Worm (Caenorhabditis elegans) whole organism, L1 larva: ENCODE measurements around the gene F59A7.12.

Experiments used
- F16B12.6 ChIP-seq: fragments of 150-350 bp; optimal IDR thresholded peaks from 2 replicates; lab custom pipeline; 2014; ENCODE audit warnings: missing biosample characterization, missing genetic modification characterization
- Y116A8C.19 ChIP-seq: sonication (generic microtip); optimal IDR thresholded peaks from 2 replicates; lab custom pipeline; 2016; ENCODE audit warnings: missing compliant biosample characterization, missing genetic modification characterization, borderline replicate concordance
- aha-1 ChIP-seq: fragments of 150-350 bp; optimal IDR thresholded peaks from 2 replicates; lab custom pipeline; 2014; ENCODE audit warnings: missing biosample characterization, missing genetic modification characterization
- alr-1 ChIP-seq: fragments of 200-800 bp; sonication (Bioruptor generic); optimal IDR thresholded peaks from 2 replicates; lab custom pipeline; 2018; ENCODE audit warnings: borderline replicate concordance, mild to moderate bottlenecking, missing genetic modification characterization, missing compliant biosample characterization
- aly-2 ChIP-seq: fragments of 150-350 bp; optimal IDR thresholded peaks from 2 replicates; lab custom pipeline; 2014; ENCODE audit warnings: missing biosample characterization, missing genetic modification characterization
- blmp-1 ChIP-seq: fragments of 150-350 bp; optimal IDR thresholded peaks from 2 replicates; lab custom pipeline; 2014; ENCODE audit warnings: missing biosample characterization, missing genetic modification characterization
- ces-1 ChIP-seq: fragments of 150-350 bp; optimal IDR thresholded peaks from 2 replicates; lab custom pipeline; 2014; ENCODE audit warnings: missing biosample characterization, missing genetic modification reagents, missing genetic modification characterization
- dsc-1 ChIP-seq: sonication (generic microtip); optimal IDR thresholded peaks from 2 replicates; lab custom pipeline; 2016; ENCODE audit warnings: mild to moderate bottlenecking, missing genetic modification characterization, missing compliant biosample characterization
- efl-1 ChIP-seq, 4 experiments: fragments of 150-350 bp; optimal IDR thresholded peaks in 3 of 4; peaks in 1 of 4; 1 replicate in 1 of 4; 2 replicates in 3 of 4; lab custom pipeline; 2014; ENCODE audit warnings: missing biosample characterization in 2 of 4, missing genetic modification characterization in 2 of 4, missing genetic modification reagents in 2 of 4
- efl-3 ChIP-seq: fragments of 200-800 bp; sonication (Bioruptor generic); optimal IDR thresholded peaks from 2 replicates; lab custom pipeline; 2018; ENCODE audit warnings: mild to moderate bottlenecking, missing genetic modification characterization, missing compliant biosample characterization
- elt-2 ChIP-seq: sonication (generic microtip); optimal IDR thresholded peaks from 2 replicates; lab custom pipeline; 2016; ENCODE audit warnings: missing genetic modification characterization, mild to moderate bottlenecking, inconsistent platforms, missing compliant biosample characterization, missing genetic modification reagents
- ets-5 ChIP-seq: fragments of 200-800 bp; sonication (Bioruptor generic); IDR thresholded peaks from 2 replicates; pipeline ENCODE4 v1.3.6; 2022; ENCODE audit warnings: missing genetic modification characterization, missing compliant biosample characterization
- fkh-8 ChIP-seq: sonication (generic microtip); optimal IDR thresholded peaks from 2 replicates; lab custom pipeline; 2016; ENCODE audit warnings: mild to moderate bottlenecking, missing genetic modification characterization, missing compliant biosample characterization
- hlh-4 ChIP-seq: sonication (generic microtip); optimal IDR thresholded peaks from 2 replicates; lab custom pipeline; 2016; ENCODE audit warnings: mild to moderate bottlenecking, missing genetic modification characterization, missing compliant biosample characterization
- hpl-2 ChIP-seq: fragments of 150-350 bp; optimal IDR thresholded peaks from 2 replicates; lab custom pipeline; 2014; ENCODE audit warnings: missing biosample characterization, missing genetic modification reagents, missing genetic modification characterization
- irx-1 ChIP-seq: sonication (generic microtip); optimal IDR thresholded peaks from 2 replicates; lab custom pipeline; 2016; ENCODE audit warnings: missing genetic modification characterization, missing compliant biosample characterization
- jun-1 ChIP-seq: fragments of 150-350 bp; optimal IDR thresholded peaks from 2 replicates; lab custom pipeline; 2014; ENCODE audit warnings: missing biosample characterization, missing genetic modification reagents, missing genetic modification characterization
- lin-13 ChIP-seq: fragments of 150-350 bp; optimal IDR thresholded peaks from 2 replicates; lab custom pipeline; 2014; ENCODE audit warnings: missing biosample characterization, missing genetic modification reagents, missing genetic modification characterization
- lin-14 ChIP-seq: fragments of 200-800 bp; sonication (Bioruptor generic); optimal IDR thresholded peaks from 2 replicates; lab custom pipeline; 2018; ENCODE audit warnings: mild to moderate bottlenecking, missing genetic modification characterization, moderate library complexity, missing compliant biosample characterization
- mab-9 ChIP-seq: fragments of 200-800 bp; sonication (Bioruptor generic); IDR thresholded peaks from 2 replicates; pipeline ENCODE4 v1.3.6; 2022; ENCODE audit warnings: missing genetic modification reagents, missing genetic modification characterization, missing compliant biosample characterization
- mep-1 ChIP-seq: fragments of 150-350 bp; optimal IDR thresholded peaks from 2 replicates; lab custom pipeline; 2014; ENCODE audit warnings: missing biosample characterization, missing genetic modification characterization
- nhr-12 ChIP-seq: sonication (generic microtip); optimal IDR thresholded peaks from 2 replicates; lab custom pipeline; 2017; ENCODE audit warnings: missing biosample characterization, missing genetic modification characterization
- nhr-19 ChIP-seq: fragments of 200-800 bp; sonication (Bioruptor generic); conservative IDR thresholded peaks from 2 replicates; pipeline ENCODE4 v1.3.6; 2022; ENCODE audit warnings: missing genetic modification characterization, missing compliant biosample characterization
- nhr-20 ChIP-seq: sonication (generic microtip); optimal IDR thresholded peaks from 2 replicates; lab custom pipeline; 2016; ENCODE audit warnings: mild to moderate bottlenecking, missing genetic modification characterization, missing compliant biosample characterization
- nhr-237 ChIP-seq: fragments of 150-350 bp; optimal IDR thresholded peaks from 2 replicates; lab custom pipeline; 2014; ENCODE audit warnings: missing biosample characterization, missing genetic modification characterization
- nhr-47 ChIP-seq: sonication (generic microtip); optimal IDR thresholded peaks from 2 replicates; lab custom pipeline; 2016; ENCODE audit warnings: mild to moderate bottlenecking, missing genetic modification characterization, moderate library complexity, missing compliant biosample characterization
- nhr-71 ChIP-seq: sonication (generic microtip); optimal IDR thresholded peaks from 2 replicates; lab custom pipeline; 2016; ENCODE audit warnings: mild to moderate bottlenecking, missing genetic modification characterization, moderate library complexity, missing compliant biosample characterization
- nhr-76 ChIP-seq: sonication (generic microtip); optimal IDR thresholded peaks from 2 replicates; lab custom pipeline; 2017; ENCODE audit warnings: missing biosample characterization, missing genetic modification characterization
- nhr-84 ChIP-seq: sonication (generic microtip); optimal IDR thresholded peaks from 2 replicates; lab custom pipeline; 2017; ENCODE audit warnings: missing biosample characterization, missing genetic modification characterization
- nhr-85 ChIP-seq: sonication (generic microtip); peaks from one replicate; lab custom pipeline; 2016; ENCODE audit warnings: missing genetic modification characterization, inconsistent platforms, missing compliant biosample characterization
- pax-3 ChIP-seq: fragments of 200-800 bp; sonication (Bioruptor generic); optimal IDR thresholded peaks from 2 replicates; lab custom pipeline; 2018; ENCODE audit warnings: mild to moderate bottlenecking, missing genetic modification characterization, moderate library complexity, missing compliant biosample characterization
- pqm-1 ChIP-seq: sonication (generic microtip); optimal IDR thresholded peaks from 3 replicates; lab custom pipeline; 2017; ENCODE audit warnings: missing biosample characterization, missing genetic modification characterization
- rnt-1 ChIP-seq: sonication (generic microtip); optimal IDR thresholded peaks from 2 replicates; lab custom pipeline; 2016; ENCODE audit warnings: mild to moderate bottlenecking, missing genetic modification characterization, moderate library complexity, missing compliant biosample characterization
- skn-1 ChIP-seq: fragments of 150-350 bp; optimal IDR thresholded peaks from 2 replicates; lab custom pipeline; 2014; ENCODE audit warnings: missing biosample characterization, missing genetic modification characterization
- snpc-4 ChIP-seq: fragments of 150-350 bp; optimal IDR thresholded peaks from 2 replicates; lab custom pipeline; 2014; ENCODE audit warnings: missing biosample characterization, missing genetic modification characterization
- sox-4 ChIP-seq: sonication (generic microtip); optimal IDR thresholded peaks from 2 replicates; lab custom pipeline; 2016; ENCODE audit warnings: missing genetic modification characterization, missing compliant biosample characterization
- sup-37 ChIP-seq: fragments of 200-800 bp; sonication (Bioruptor generic); optimal IDR thresholded peaks from 2 replicates; lab custom pipeline; 2018; ENCODE audit warnings: mild to moderate bottlenecking, missing genetic modification characterization, missing compliant biosample characterization
- swsn-7 ChIP-seq: sonication (generic microtip); optimal IDR thresholded peaks from 2 replicates; lab custom pipeline; 2016; ENCODE audit warnings: missing genetic modification characterization, missing compliant biosample characterization
- tbx-2 ChIP-seq: sonication (generic microtip); optimal IDR thresholded peaks from 2 replicates; lab custom pipeline; 2016; ENCODE audit warnings: missing genetic modification characterization, missing compliant biosample characterization
- tlp-1 ChIP-seq: fragments of 150-350 bp; optimal IDR thresholded peaks from 2 replicates; lab custom pipeline; 2014; ENCODE audit warnings: missing biosample characterization, missing genetic modification characterization
- unc-130 ChIP-seq: fragments of 150-350 bp; optimal IDR thresholded peaks from 2 replicates; lab custom pipeline; 2017; ENCODE audit warnings: missing biosample characterization, missing genetic modification characterization, inconsistent platforms
- unc-30 ChIP-seq: sonication (generic microtip); optimal IDR thresholded peaks from 2 replicates; lab custom pipeline; 2017; ENCODE audit warnings: missing biosample characterization, missing genetic modification characterization
- unc-98 ChIP-seq: fragments of 200-800 bp; sonication (Bioruptor generic); IDR thresholded peaks from 2 replicates; pipeline ENCODE4 v1.3.6; 2022; ENCODE audit warnings: missing genetic modification characterization, missing compliant biosample characterization
- zip-4 ChIP-seq: fragments of 200-800 bp; sonication (Bioruptor generic); optimal IDR thresholded peaks from 2 replicates; lab custom pipeline; 2018; ENCODE audit warnings: mild to moderate bottlenecking, missing genetic modification characterization, moderate library complexity, missing compliant biosample characterization
- ztf-4 ChIP-seq: fragments of 150-350 bp; optimal IDR thresholded peaks from 2 replicates; lab custom pipeline; 2014; ENCODE audit warnings: missing biosample characterization, missing genetic modification characterization

The F59A7.12 gene

DNA sequence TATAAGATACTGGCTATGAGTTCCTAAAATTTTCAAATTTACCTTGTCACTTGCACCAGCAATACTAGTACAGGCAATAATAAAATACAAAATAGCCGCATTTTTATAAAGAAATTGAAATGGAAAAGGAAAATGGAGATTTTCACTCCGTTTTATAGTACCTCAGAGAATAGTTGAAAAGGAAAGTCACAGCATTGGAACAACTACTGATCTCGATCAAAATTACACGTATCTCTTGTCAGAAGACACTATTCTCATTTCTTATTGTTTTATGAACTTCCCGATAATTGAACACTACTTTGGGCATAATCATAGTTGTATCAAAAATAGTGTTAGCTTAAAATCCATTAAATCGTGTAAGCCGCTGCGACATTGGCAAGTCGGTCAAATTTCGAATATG is 21.5 kb downstream of the F59A7.12 start, which contains the start of gene Y40B10A.11:
Y40B10A.11 (minus strand) TSS at position 101 of the 400 bp plus-strand sequence.
- TF ChIP-seq snpc-4 (tag; lab: Kevin White, UChicago) (no peak), blmp-1 (tag; lab: Kevin White, UChicago) (peak; percentile 7)

ce11 chrV:2053509-2053908 is 23.5 kb downstream of the F59A7.12 start, which contains the start of gene comt-5:
Gene comt-5 (minus strand): TSS chrV:2053609.
- no peak for TF ChIP-seq sox-4 (tag; lab: Kevin White, UChicago)
- no peak for TF ChIP-seq efl-3 (GFP tag; lab: Kevin White, UChicago)
- TF ChIP-seq, all 84 proteins: peak for 0

DNA sequence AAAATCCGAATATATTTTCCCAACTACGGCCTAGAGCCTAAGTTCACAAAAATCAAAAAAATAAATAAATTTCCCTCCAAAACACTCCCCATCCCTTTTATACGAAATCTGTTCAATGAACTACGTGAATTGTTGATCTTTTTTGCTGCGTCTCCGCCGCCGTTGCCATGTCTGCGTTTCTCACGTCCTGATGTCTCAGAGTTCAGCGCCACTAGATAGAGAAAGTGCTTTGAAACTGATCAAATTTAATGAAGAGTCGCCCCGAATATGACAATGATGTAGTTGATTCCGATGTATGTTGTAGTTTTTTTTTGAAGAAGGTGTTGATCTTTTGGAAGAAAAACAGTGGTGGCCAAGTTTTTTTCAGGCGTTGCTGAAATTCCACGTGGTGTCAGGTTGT is 24.3 kb downstream of the F59A7.12 start:
- TF ChIP-seq ets-5 (GFP tag; lab: Robert Waterston, UW) (no peak), nhr-71 (tag; lab: Kevin White, UChicago) (no peak), pax-3 (tag; lab: Kevin White, UChicago) (no peak), blmp-1 (tag; lab: Kevin White, UChicago) (peak; percentile 55), snpc-4 (tag; lab: Kevin White, UChicago) (no peak), nhr-20 (peak; percentile 20), efl-1 (optimal IDR thresholded peaks at IDR 0.05; lab: Kevin White, UChicago) (peak in 1 of 2 experiments; percentile 0), efl-1 (GFP tag; optimal IDR thresholded peaks at IDR 0.05 in 1 of 2; lab: Kevin White, UChicago) (no peak), elt-2 (tag; lab: Kevin White, UChicago) (no peak), tlp-1 (no peak), unc-30 (no peak), ces-1 (GFP tag; lab: Kevin White, UChicago) (no peak), lin-13 (GFP tag; lab: Kevin White, UChicago) (no peak), rnt-1 (tag; lab: Kevin White, UChicago) (no peak), hpl-2 (GFP tag; lab: Kevin White, UChicago) (no peak), dsc-1 (no peak), lin-14 (GFP tag; lab: Kevin White, UChicago) (no peak), unc-130 (tag; lab: Kevin White, UChicago) (no peak), Y116A8C.19 (no peak), sup-37 (GFP tag; lab: Kevin White, UChicago) (no peak), ztf-4 (tag; lab: Kevin White, UChicago) (no peak), aha-1 (no peak), zip-4 (GFP tag; lab: Kevin White, UChicago) (no peak), mab-9 (GFP tag; lab: Robert Waterston, UW) (no peak), swsn-7 (tag; lab: Kevin White, UChicago) (no peak), unc-98 (GFP tag; lab: Robert Waterston, UW) (no peak)

DNA sequence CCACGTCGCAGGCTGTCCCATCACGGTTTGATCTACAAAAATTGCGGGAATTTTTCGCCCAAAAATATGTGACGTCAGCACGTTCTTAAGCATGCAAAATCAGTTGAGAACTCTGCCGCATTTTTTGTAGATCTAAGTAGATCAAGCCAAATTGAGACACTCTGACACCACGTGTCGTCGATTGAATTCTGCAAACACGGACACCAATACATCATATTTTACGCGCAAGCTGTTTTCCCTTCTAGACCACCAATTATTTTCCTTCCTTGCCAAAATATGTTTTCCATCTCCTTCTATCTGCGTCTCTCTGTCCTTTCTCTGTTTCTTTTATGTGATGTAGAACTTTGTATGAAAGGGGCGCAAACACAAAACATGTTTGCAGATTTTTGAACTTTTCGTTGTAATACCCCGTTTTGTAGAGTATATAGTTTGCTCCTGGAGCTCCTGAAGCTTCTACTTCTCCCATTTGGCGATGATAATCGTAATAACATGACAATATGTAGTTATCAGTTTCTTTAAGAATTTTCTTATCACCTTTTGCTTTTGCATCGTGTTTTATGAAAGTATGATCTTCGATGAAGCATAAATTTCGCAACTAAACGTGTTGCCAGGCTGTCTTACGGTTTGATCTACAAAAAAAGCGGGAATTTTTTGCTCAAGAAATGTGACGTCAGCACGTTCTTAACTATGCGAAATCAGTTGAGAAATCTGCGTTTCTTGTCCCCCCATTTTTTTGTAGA is 26.0 kb downstream of the F59A7.12 start:
- TF ChIP-seq ztf-4 (tag; lab: Kevin White, UChicago) (no peak), mep-1 (tag; lab: Kevin White, UChicago) (peak; percentile 17), aly-2 (no peak), ces-1 (GFP tag; lab: Kevin White, UChicago) (no peak), lin-14 (GFP tag; lab: Kevin White, UChicago) (peak; percentile 87), nhr-237 (tag; lab: Kevin White, UChicago) (no peak), skn-1 (tag; lab: Kevin White, UChicago) (no peak), F16B12.6 (tag; lab: Kevin White, UChicago) (peak; percentile 60), jun-1 (tag; lab: Kevin White, UChicago) (no peak), irx-1 (tag; lab: Kevin White, UChicago) (no peak), nhr-76 (tag; lab: Kevin White, UChicago) (no peak), sox-4 (tag; lab: Kevin White, UChicago) (no peak), tbx-2 (no peak), pqm-1 (tag; lab: Kevin White, UChicago) (no peak), zip-4 (GFP tag; lab: Kevin White, UChicago) (no peak), nhr-12 (tag; lab: Kevin White, UChicago) (no peak), mab-9 (GFP tag; lab: Robert Waterston, UW) (no peak), nhr-84 (tag; lab: Kevin White, UChicago) (no peak), nhr-47 (tag; lab: Kevin White, UChicago) (no peak), hlh-4 (tag; lab: Kevin White, UChicago) (no peak), fkh-8 (peak; percentile 15), pax-3 (tag; lab: Kevin White, UChicago) (no peak), alr-1 (tag; lab: Kevin White, UChicago) (no peak), nhr-85 (peak; percentile 56), tlp-1 (no peak), snpc-4 (tag; lab: Kevin White, UChicago) (no peak), nhr-19 (GFP tag; lab: Robert Waterston, UW) (no peak), lin-13 (GFP tag; lab: Kevin White, UChicago) (no peak)
